Fruit fly (Drosophila melanogaster): ENCODE measurements around the gene CG31715.

The CG31715 gene

DNA sequence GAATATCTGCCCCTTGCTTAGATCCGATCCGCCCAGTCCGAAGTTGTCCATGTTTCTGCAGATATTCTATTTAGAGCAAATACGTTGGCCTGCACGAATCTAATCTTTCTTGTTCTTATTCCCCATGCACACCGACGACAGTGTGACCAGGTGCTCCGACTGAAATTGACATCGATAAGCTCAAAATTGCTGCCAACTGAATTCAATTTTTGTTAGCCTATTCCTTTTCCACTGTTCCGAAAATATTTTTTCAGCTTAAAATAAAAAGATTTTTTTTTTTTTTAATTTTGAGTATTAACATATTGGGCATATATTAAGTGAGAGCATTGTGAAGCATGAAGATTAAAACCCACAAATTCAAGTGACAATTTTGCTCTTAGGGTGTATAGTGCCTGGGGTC, 37.6 kb upstream of the CG31715 start, which contains the start of gene nmd (continued):
- TF ChIP-seq CG12769 (tag; optimal IDR thresholded peaks at IDR 0.05): no peak
- peak; percentile 41 for TF ChIP-seq nmo (GFP tag; optimal IDR thresholded peaks at IDR 0.05)
- peak; percentile 62 for TF ChIP-seq Lhr (GFP tag; optimal IDR thresholded peaks at IDR 0.05)
- TF ChIP-seq Kr (GFP tag; optimal IDR thresholded peaks at IDR 0.05): no peak
- no peak for TF ChIP-seq CG9437 (GFP tag; optimal IDR thresholded peaks at IDR 0.05)
- no peak for TF ChIP-seq CTCF (GFP tag; optimal IDR thresholded peaks at IDR 0.05)
- TF ChIP-seq gsb-n (tag; optimal IDR thresholded peaks at IDR 0.05): no peak
- TF ChIP-seq Drgx (GFP tag; IDR thresholded peaks at IDR 0.05): no peak
- TF ChIP-seq CG4707 (GFP tag; optimal IDR thresholded peaks at IDR 0.05): no peak
- TF ChIP-seq Gug (GFP tag; IDR thresholded peaks at IDR 0.05): no peak
- no peak; the same call in 1 of the 2 replicates for TF ChIP-seq amos (GFP tag; IDR thresholded peaks at IDR 0.05; ENCODE audit: partially characterized antibody)
- no peak for TF ChIP-seq h (optimal IDR thresholded peaks at IDR 0.05)
- TF ChIP-seq CG13624 (GFP tag; optimal IDR thresholded peaks at IDR 0.05): no peak
- TF ChIP-seq bsh (GFP tag; optimal IDR thresholded peaks at IDR 0.05): no peak
- no peak; the same call in 2 of the 3 replicates for TF ChIP-seq jigr1 (GFP tag; IDR thresholded peaks at IDR 0.05)
- no peak for TF ChIP-seq CG1792 (GFP tag; optimal IDR thresholded peaks at IDR 0.05)
- TF ChIP-seq CG17802 (tag; optimal IDR thresholded peaks at IDR 0.05): no peak
- TF ChIP-seq fu2 (GFP tag; optimal IDR thresholded peaks at IDR 0.05): no peak
- no peak for TF ChIP-seq zen (tag; optimal IDR thresholded peaks at IDR 0.05)
- no peak for TF ChIP-seq CG12744 (GFP tag; optimal IDR thresholded peaks at IDR 0.05)
- TF ChIP-seq NFAT (GFP tag; IDR thresholded peaks at IDR 0.05): no peak
- no peak for TF ChIP-seq dmrt11E (tag; optimal IDR thresholded peaks at IDR 0.05)
- TF ChIP-seq CG3163 (GFP tag; optimal IDR thresholded peaks at IDR 0.05): no peak
- TF ChIP-seq Dip3 (GFP tag; optimal IDR thresholded peaks at IDR 0.05): no peak
- no peak for TF ChIP-seq CG18476 (GFP tag; optimal IDR thresholded peaks at IDR 0.05)
- TF ChIP-seq CG10147 (GFP tag; optimal IDR thresholded peaks at IDR 0.05): no peak
- TF ChIP-seq unpg (GFP tag; optimal IDR thresholded peaks at IDR 0.05): no peak
- no peak for TF ChIP-seq otp (GFP tag; IDR thresholded peaks at IDR 0.05)
- TF ChIP-seq CG14965 (GFP tag; optimal IDR thresholded peaks at IDR 0.05; ENCODE audit: borderline replicate concordance): no peak
- TF ChIP-seq mirr (GFP tag; optimal IDR thresholded peaks at IDR 0.05): no peak
- TF ChIP-seq CG5245 (GFP tag; optimal IDR thresholded peaks at IDR 0.05): no peak
- TF ChIP-seq kni (GFP tag; optimal IDR thresholded peaks at IDR 0.05): no peak
- TF ChIP-seq pros (GFP tag; optimal IDR thresholded peaks at IDR 0.05): no peak
- TF ChIP-seq stwl (tag; optimal IDR thresholded peaks at IDR 0.05): peak; percentile 90
- TF ChIP-seq Sry-β (GFP tag; optimal IDR thresholded peaks at IDR 0.05): no peak
- TF ChIP-seq jing (GFP tag; optimal IDR thresholded peaks at IDR 0.05): no peak
- TF ChIP-seq aop (GFP tag; IDR thresholded peaks at IDR 0.05): no peak
- no peak for TF ChIP-seq bcd (GFP tag; optimal IDR thresholded peaks at IDR 0.05)
- TF ChIP-seq CG4617 (GFP tag; optimal IDR thresholded peaks at IDR 0.05; ENCODE audit: borderline replicate concordance): peak; percentile 70
- TF ChIP-seq lov (optimal IDR thresholded peaks at IDR 0.05): no peak
- no peak for TF ChIP-seq lov (GFP tag; IDR thresholded peaks at IDR 0.05)
- TF ChIP-seq Hmx (GFP tag; optimal IDR thresholded peaks at IDR 0.05): no peak
- TF ChIP-seq toy (GFP tag; IDR thresholded peaks at IDR 0.05): no peak
- TF ChIP-seq bbx (GFP tag; IDR thresholded peaks at IDR 0.05; ENCODE audit: partially characterized antibody): peak; percentile 38; the same call in 1 of the 2 replicates
- TF ChIP-seq Bgb (GFP tag; IDR thresholded peaks at IDR 0.05; ENCODE audit: partially characterized antibody): peak; percentile 53; the same call in 1 of the 2 replicates
- TF ChIP-seq CG8944 (GFP tag; optimal IDR thresholded peaks at IDR 0.05): no peak
- no peak for TF ChIP-seq Lpt (GFP tag; optimal IDR thresholded peaks at IDR 0.05)
- TF ChIP-seq CG33557 (GFP tag; optimal IDR thresholded peaks at IDR 0.05): no peak
- TF ChIP-seq CG12299 (tag; optimal IDR thresholded peaks at IDR 0.05): no peak
- no peak for TF ChIP-seq CG7357 (GFP tag; IDR thresholded peaks at IDR 0.05)
- TF ChIP-seq CG7987 (GFP tag; optimal IDR thresholded peaks at IDR 0.05): peak; percentile 17
- TF ChIP-seq sob (GFP tag; IDR thresholded peaks at IDR 0.05): no peak
